Fruit fly (Drosophila melanogaster): ENCODE data around the gene mRpL36.

Gene mRpL36

DNA sequence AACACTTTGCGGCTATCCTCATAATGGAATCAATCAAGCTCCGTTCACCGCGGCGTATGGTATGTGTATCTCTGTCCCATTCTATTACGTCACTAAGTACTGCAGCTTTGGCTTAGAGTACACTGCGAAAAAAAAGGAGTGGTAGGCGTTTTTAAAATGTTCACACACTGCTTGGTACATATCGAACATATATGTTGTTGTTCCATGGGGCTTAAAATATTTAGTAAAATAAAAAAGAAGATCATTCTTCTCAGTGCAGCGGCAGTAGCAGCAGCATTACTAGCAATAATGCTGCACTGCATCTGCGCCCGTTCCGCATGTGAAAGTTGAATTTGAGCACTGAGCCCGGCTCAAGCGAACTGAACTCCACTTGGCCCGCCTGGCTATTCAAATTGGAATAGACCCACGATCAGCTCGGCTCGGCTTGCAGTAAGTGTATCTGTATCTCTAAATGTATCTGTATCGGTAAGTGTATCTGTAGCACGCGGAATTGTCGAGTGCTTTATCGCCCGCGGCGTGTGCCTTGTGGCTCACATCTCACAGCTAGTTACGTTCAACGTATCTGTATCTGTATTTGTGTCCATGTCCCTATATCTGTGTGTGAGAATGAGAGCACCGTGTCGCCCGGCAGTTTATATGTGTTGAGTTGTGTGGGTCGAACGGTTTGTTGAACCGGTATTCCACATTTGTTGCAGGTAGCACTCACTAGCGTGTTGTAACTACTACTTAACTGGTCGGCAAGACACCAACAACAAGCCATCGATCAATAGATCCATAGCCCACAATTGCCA lies 28.5 kb upstream of the mRpL36 start (continued):
- TF ChIP-seq ro (GFP tag; IDR thresholded peaks at IDR 0.05): no peak
- no peak for TF ChIP-seq CG17802 (tag; optimal IDR thresholded peaks at IDR 0.05)
- TF ChIP-seq Mrtf (GFP tag; IDR thresholded peaks at IDR 0.05): peak; percentile 53; the same call in 1 of the 3 replicates
- 0 out of 2 replicates have a peak, but pooled peaks have one; percentile 32 for TF ChIP-seq CG3847 (GFP tag; IDR thresholded peaks at IDR 0.05)
- TF ChIP-seq klu (GFP tag; IDR thresholded peaks at IDR 0.05): no peak
- peak; percentile 65; the same call in 1 of the 3 replicates for TF ChIP-seq so (GFP tag; IDR thresholded peaks at IDR 0.05)
- TF ChIP-seq Tbp (GFP tag; optimal IDR thresholded peaks at IDR 0.05): no peak
- TF ChIP-seq crp (GFP tag; optimal IDR thresholded peaks at IDR 0.05): peak in 1 of 2 experiments; percentile 3
- peak; percentile 1 for TF ChIP-seq ab (GFP tag; optimal IDR thresholded peaks at IDR 0.05)
- peak; percentile 66 for TF ChIP-seq CG17385 (GFP tag; optimal IDR thresholded peaks at IDR 0.05)
- TF ChIP-seq cato (GFP tag; optimal IDR thresholded peaks at IDR 0.05; ENCODE audit: borderline replicate concordance): peak; percentile 45
- TF ChIP-seq CG8290 (GFP tag; optimal IDR thresholded peaks at IDR 0.05): no peak
- TF ChIP-seq CG8290 (tag; optimal IDR thresholded peaks at IDR 0.05): no peak
- no peak for TF ChIP-seq caup (GFP tag; optimal IDR thresholded peaks at IDR 0.05; ENCODE audit: severe bottlenecking)
- no peak for TF ChIP-seq hkb (optimal IDR thresholded peaks at IDR 0.05)
- peak; percentile 76 for TF ChIP-seq hkb (GFP tag; IDR thresholded peaks at IDR 0.05)
- TF ChIP-seq Aef1 (GFP tag; IDR thresholded peaks at IDR 0.05): peak; percentile 46; the same call in 1 of the 3 replicates
- peak; percentile 54; the same call in 2 of the 3 replicates for TF ChIP-seq sr (GFP tag; IDR thresholded peaks at IDR 0.05)
- TF ChIP-seq trh (GFP tag; optimal IDR thresholded peaks at IDR 0.05): no peak
- peak; percentile 10 for TF ChIP-seq NC2β (GFP tag; optimal IDR thresholded peaks at IDR 0.05)
- peak; percentile 53; the same call in 1 of the 3 replicates for TF ChIP-seq CG6175 (GFP tag; IDR thresholded peaks at IDR 0.05)
- no peak for TF ChIP-seq gro (GFP tag; optimal IDR thresholded peaks at IDR 0.05)
- peak; percentile 45 for TF ChIP-seq CG10654 (GFP tag; optimal IDR thresholded peaks at IDR 0.05)
- no peak for TF ChIP-seq yki (optimal IDR thresholded peaks at IDR 0.05)
- peak; percentile 41 for TF ChIP-seq Meics (GFP tag; optimal IDR thresholded peaks at IDR 0.05)
- TF ChIP-seq ap (GFP tag; IDR thresholded peaks at IDR 0.05): peak; percentile 49; the same call in 1 of the 2 replicates
- peak; percentile 22 for TF ChIP-seq CG8089 (GFP tag; optimal IDR thresholded peaks at IDR 0.05)
- TF ChIP-seq Awh (GFP tag; IDR thresholded peaks at IDR 0.05): peak; percentile 47; the same call in 1 of the 2 replicates
- no peak for TF ChIP-seq slou (GFP tag; optimal IDR thresholded peaks at IDR 0.05)
- TF ChIP-seq Fer3 (tag; optimal IDR thresholded peaks at IDR 0.05): peak; percentile 34
- no peak for TF ChIP-seq tna (GFP tag; IDR thresholded peaks at IDR 0.05; ENCODE audit: partially characterized antibody)
- TF ChIP-seq gsb (GFP tag; IDR thresholded peaks at IDR 0.05): no peak
- TF ChIP-seq seq (GFP tag; IDR thresholded peaks at IDR 0.05): peak; percentile 71
- peak; percentile 60 for TF ChIP-seq stc (GFP tag; IDR thresholded peaks at IDR 0.05)
- peak; percentile 49 for TF ChIP-seq PHDP (tag; optimal IDR thresholded peaks at IDR 0.05)
- no peak for TF ChIP-seq B-H2 (GFP tag; optimal IDR thresholded peaks at IDR 0.05)
- TF ChIP-seq cwo (GFP tag; optimal IDR thresholded peaks at IDR 0.05): peak; percentile 7
- peak; percentile 64 for TF ChIP-seq ind (GFP tag; optimal IDR thresholded peaks at IDR 0.05)
- peak; percentile 65 for TF ChIP-seq Blimp-1 (GFP tag; optimal IDR thresholded peaks at IDR 0.05)
- peak; percentile 63 for TF ChIP-seq CG1603 (tag; optimal IDR thresholded peaks at IDR 0.05)
- TF ChIP-seq trem (tag; optimal IDR thresholded peaks at IDR 0.05): no peak
- TF ChIP-seq CG9817 (tag; optimal IDR thresholded peaks at IDR 0.05): peak; percentile 20
- TF ChIP-seq zf30C (GFP tag; optimal IDR thresholded peaks at IDR 0.05): no peak
- peak; percentile 8 for TF ChIP-seq lilli (GFP tag; optimal IDR thresholded peaks at IDR 0.05)
- TF ChIP-seq bsh (GFP tag; optimal IDR thresholded peaks at IDR 0.05): peak; percentile 65 to 69
- peak; percentile 3 for TF ChIP-seq CG8281 (tag; optimal IDR thresholded peaks at IDR 0.05)
- TF ChIP-seq CG7556 (GFP tag; optimal IDR thresholded peaks at IDR 0.05): no peak
- TF ChIP-seq E2f2 (GFP tag; IDR thresholded peaks at IDR 0.05): no peak
- TF ChIP-seq Pdp1 (GFP tag; optimal IDR thresholded peaks at IDR 0.05): peak in 1 of 2 experiments; percentile 63
- no peak for TF ChIP-seq CG16779 (GFP tag; IDR thresholded peaks at IDR 0.05)

Data from whole organism, embryonic.